Worm (Caenorhabditis elegans): ENCODE data around the gene dyf-13.

Gene dyf-13

DNA sequence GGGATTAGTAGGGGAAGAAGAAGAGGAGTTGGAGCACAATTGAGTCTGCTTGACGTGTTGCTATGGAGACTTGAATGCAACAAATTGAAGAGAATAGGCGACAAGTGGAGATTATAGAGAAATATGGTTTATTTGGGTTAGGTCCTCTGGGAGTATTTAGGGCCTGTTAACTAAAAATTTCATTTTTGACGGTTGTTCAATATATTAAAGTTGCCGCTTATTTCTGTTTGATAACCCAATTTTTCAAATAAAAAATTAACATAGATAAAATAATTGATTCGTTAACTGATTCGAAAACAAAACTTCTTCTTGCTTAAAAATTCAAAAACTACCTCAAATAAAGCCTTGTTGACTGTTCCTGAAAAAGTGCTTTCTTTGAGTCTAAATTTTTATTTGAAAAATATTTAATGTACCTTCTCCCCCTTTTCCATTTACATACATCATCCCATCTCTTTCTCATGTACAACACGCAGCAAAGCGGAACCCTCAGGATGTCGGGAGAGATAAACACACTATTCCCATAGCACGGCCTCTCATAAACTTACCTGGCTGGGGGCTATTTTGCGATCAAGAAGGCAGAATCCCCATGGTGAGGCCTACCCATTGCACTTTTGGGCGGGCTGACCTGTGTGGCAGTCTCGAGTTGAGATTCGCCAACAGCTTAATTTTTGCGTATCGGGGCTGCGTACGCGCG lies at the start of gene dyf-13:
Gene dyf-13 (minus strand): TSS at position 51 of the 694 bp plus-strand sequence.
- TF ChIP-seq ref-1 (GFP tag; conservative IDR thresholded peaks at IDR 0.05) (no peak), klf-2 (GFP tag; conservative IDR thresholded peaks at IDR 0.05) (no peak), flt-1 (GFP tag; IDR thresholded peaks at IDR 0.05) (no peak), tab-1 (GFP tag; IDR thresholded peaks at IDR 0.05) (no peak), ztf-23 (GFP tag; IDR thresholded peaks at IDR 0.05) (no peak), cog-1 (tag; optimal IDR thresholded peaks at IDR 0.05) (no peak), T22C8.4 (GFP tag; IDR thresholded peaks at IDR 0.05) (no peak), ztf-29 (GFP tag; IDR thresholded peaks at IDR 0.05) (no peak), med-1 (GFP tag; optimal IDR thresholded peaks at IDR 0.05; ENCODE audit: insufficient read depth) (no peak)

- no peak for TF ChIP-seq T22C8.4 (GFP tag; IDR thresholded peaks at IDR 0.05)
- no peak for TF ChIP-seq ref-1 (GFP tag; conservative IDR thresholded peaks at IDR 0.05)
- TF ChIP-seq ztf-29 (GFP tag; IDR thresholded peaks at IDR 0.05) = no peak
These were observed 45.9 kb upstream of the dyf-13 start, which contains the start of gene E04F6.10 for ce11 chrII:7217047-7217446. E04F6.10 (minus strand) TSS chrII:7217147.

- TF ChIP-seq flt-1 (GFP tag; IDR thresholded peaks at IDR 0.05) (no peak), tab-1 (GFP tag; IDR thresholded peaks at IDR 0.05) (no peak)
These were observed 40.9 kb upstream of the dyf-13 start, which contains the start of gene E04F6.9 for ce11 chrII:7212059-7212458. E04F6.9 (minus strand) TSS chrII:7212159.

ce11 chrII:7211280-7211679 lies 40.1 kb upstream of the dyf-13 start, which contains the start of gene E04F6.8:
E04F6.8 (minus strand) TSS chrII:7211380.
- TF ChIP-seq flt-1 (GFP tag; IDR thresholded peaks at IDR 0.05) (no peak), cog-1 (tag; optimal IDR thresholded peaks at IDR 0.05) (no peak), ztf-29 (GFP tag; IDR thresholded peaks at IDR 0.05) (no peak), T22C8.4 (GFP tag; IDR thresholded peaks at IDR 0.05) (no peak), tab-1 (GFP tag; IDR thresholded peaks at IDR 0.05) (no peak), ref-1 (GFP tag; conservative IDR thresholded peaks at IDR 0.05) (no peak), klf-2 (GFP tag; conservative IDR thresholded peaks at IDR 0.05) (no peak), ztf-23 (GFP tag; IDR thresholded peaks at IDR 0.05) (no peak), med-1 (GFP tag; optimal IDR thresholded peaks at IDR 0.05; ENCODE audit: insufficient read depth) (no peak)

ce11 chrII:7210187-7210586 lies 39.0 kb upstream of the dyf-13 start, which contains the start of gene E04F6.15:
E04F6.15 (minus strand) TSS chrII:7210287.
- TF ChIP-seq med-1 (GFP tag; optimal IDR thresholded peaks at IDR 0.05; ENCODE audit: insufficient read depth) = no peak
- TF ChIP-seq flt-1 (GFP tag; IDR thresholded peaks at IDR 0.05) = no peak
- TF ChIP-seq ztf-23 (GFP tag; IDR thresholded peaks at IDR 0.05) = no peak
- TF ChIP-seq ref-1 (GFP tag; conservative IDR thresholded peaks at IDR 0.05) = no peak
- TF ChIP-seq T22C8.4 (GFP tag; IDR thresholded peaks at IDR 0.05) = no peak
- no peak for TF ChIP-seq klf-2 (GFP tag; conservative IDR thresholded peaks at IDR 0.05)
- TF ChIP-seq tab-1 (GFP tag; IDR thresholded peaks at IDR 0.05) = no peak
- TF ChIP-seq ztf-29 (GFP tag; IDR thresholded peaks at IDR 0.05) = no peak
- TF ChIP-seq cog-1 (tag; optimal IDR thresholded peaks at IDR 0.05) = no peak

- TF ChIP-seq flt-1 (GFP tag; IDR thresholded peaks at IDR 0.05) (no peak), tab-1 (GFP tag; IDR thresholded peaks at IDR 0.05) (no peak), ztf-23 (GFP tag; IDR thresholded peaks at IDR 0.05) (no peak), cog-1 (tag; optimal IDR thresholded peaks at IDR 0.05) (no peak), ref-1 (GFP tag; conservative IDR thresholded peaks at IDR 0.05) (no peak), ztf-29 (GFP tag; IDR thresholded peaks at IDR 0.05) (no peak), med-1 (GFP tag; optimal IDR thresholded peaks at IDR 0.05; ENCODE audit: insufficient read depth) (no peak), klf-2 (GFP tag; conservative IDR thresholded peaks at IDR 0.05) (no peak), T22C8.4 (GFP tag; IDR thresholded peaks at IDR 0.05) (no peak)
These were observed 37.0 kb upstream of the dyf-13 start, which contains the start of gene dhs-7 for ce11 chrII:7208184-7208583. dhs-7 (minus strand) TSS chrII:7208460.

DNA sequence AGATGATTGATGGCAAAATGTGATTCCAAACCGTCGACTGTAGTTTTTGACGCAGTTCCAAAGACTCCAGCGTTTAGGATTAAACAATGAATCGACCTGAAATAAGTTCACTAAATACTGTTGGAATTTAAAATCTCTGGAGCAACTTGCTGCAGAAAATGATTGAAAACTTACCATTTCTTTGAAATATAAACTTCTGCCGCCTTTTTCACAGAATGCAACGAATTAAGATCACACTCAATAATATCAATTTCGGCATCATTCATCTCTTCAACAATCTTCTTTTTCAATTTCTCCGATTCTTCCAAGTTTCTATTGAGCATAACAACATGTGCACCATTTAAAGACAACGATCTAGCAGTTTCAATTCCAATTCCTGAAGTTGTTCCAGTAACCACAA lies 36.5 kb upstream of the dyf-13 start:
- no peak for TF ChIP-seq klf-2 (GFP tag; conservative IDR thresholded peaks at IDR 0.05)
- no peak for TF ChIP-seq ref-1 (GFP tag; conservative IDR thresholded peaks at IDR 0.05)
- no peak for TF ChIP-seq ztf-23 (GFP tag; IDR thresholded peaks at IDR 0.05)
- TF ChIP-seq cog-1 (tag; optimal IDR thresholded peaks at IDR 0.05) = no peak
- TF ChIP-seq med-1 (GFP tag; optimal IDR thresholded peaks at IDR 0.05; ENCODE audit: insufficient read depth) = no peak
- TF ChIP-seq tab-1 (GFP tag; IDR thresholded peaks at IDR 0.05) = no peak
- TF ChIP-seq ztf-29 (GFP tag; IDR thresholded peaks at IDR 0.05) = no peak
- TF ChIP-seq T22C8.4 (GFP tag; IDR thresholded peaks at IDR 0.05) = no peak
- TF ChIP-seq flt-1 (GFP tag; IDR thresholded peaks at IDR 0.05) = no peak

DNA sequence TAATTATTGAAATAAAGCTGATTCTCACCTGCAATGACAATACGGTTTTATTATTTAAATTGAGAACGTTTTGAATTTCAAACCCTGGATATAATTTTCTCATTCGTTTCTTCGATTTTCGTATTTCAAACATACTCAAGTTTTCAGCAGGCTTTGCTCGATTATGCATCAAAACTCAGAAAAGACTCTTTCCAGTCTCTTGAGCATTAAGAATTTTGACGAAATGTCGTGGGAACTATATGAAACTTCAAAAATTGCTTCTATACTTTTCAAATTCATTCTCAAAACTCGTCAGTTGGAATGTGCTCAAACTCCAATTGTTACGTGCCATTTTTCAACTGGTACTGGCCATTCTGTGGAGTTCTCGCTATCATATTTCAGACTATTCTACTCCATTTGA lies 34.2 kb upstream of the dyf-13 start, which contains the start of gene srd-59:
Gene srd-59 (plus strand): TSS at position 301 of the 400 bp plus-strand sequence.
- TF ChIP-seq flt-1 (GFP tag; IDR thresholded peaks at IDR 0.05) = no peak
- TF ChIP-seq klf-2 (GFP tag; conservative IDR thresholded peaks at IDR 0.05) = no peak
- TF ChIP-seq med-1 (GFP tag; optimal IDR thresholded peaks at IDR 0.05; ENCODE audit: insufficient read depth) = no peak
- TF ChIP-seq ref-1 (GFP tag; conservative IDR thresholded peaks at IDR 0.05) = no peak
- TF ChIP-seq ztf-23 (GFP tag; IDR thresholded peaks at IDR 0.05) = no peak

DNA sequence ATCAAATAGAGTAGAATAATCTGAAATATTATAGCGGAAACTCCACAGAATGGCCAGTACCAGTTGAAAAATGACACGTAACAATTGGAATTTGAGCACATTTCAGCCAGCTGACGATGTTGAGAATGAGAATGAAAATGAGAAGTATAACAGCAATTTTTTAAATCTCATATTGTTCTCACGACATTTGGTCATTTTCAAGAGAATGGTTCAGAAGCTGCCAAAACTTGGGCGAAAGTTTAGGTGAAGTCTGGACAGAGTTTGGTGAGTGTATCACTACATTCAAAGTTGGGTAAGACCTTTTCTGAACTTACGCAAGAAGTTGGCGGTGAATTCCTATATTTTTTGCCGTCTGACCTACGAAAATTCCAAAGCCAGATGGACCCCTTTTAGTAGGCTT lies 33.8 kb upstream of the dyf-13 start, which contains the start of gene srd-58:
Gene srd-58 (minus strand): TSS at position 101 of the 400 bp plus-strand sequence.
- TF ChIP-seq ztf-23 (GFP tag; IDR thresholded peaks at IDR 0.05) (no peak), ztf-29 (GFP tag; IDR thresholded peaks at IDR 0.05) (no peak), klf-2 (GFP tag; conservative IDR thresholded peaks at IDR 0.05) (no peak), cog-1 (tag; optimal IDR thresholded peaks at IDR 0.05) (no peak), tab-1 (GFP tag; IDR thresholded peaks at IDR 0.05) (no peak), flt-1 (GFP tag; IDR thresholded peaks at IDR 0.05) (no peak), med-1 (GFP tag; optimal IDR thresholded peaks at IDR 0.05; ENCODE audit: insufficient read depth) (no peak), T22C8.4 (GFP tag; IDR thresholded peaks at IDR 0.05) (no peak), ref-1 (GFP tag; conservative IDR thresholded peaks at IDR 0.05) (no peak)

- TF ChIP-seq ref-1 (GFP tag; conservative IDR thresholded peaks at IDR 0.05) (no peak), ztf-23 (GFP tag; IDR thresholded peaks at IDR 0.05) (no peak), cog-1 (tag; optimal IDR thresholded peaks at IDR 0.05) (no peak), T22C8.4 (GFP tag; IDR thresholded peaks at IDR 0.05) (no peak), med-1 (GFP tag; optimal IDR thresholded peaks at IDR 0.05; ENCODE audit: insufficient read depth) (no peak), ztf-29 (GFP tag; IDR thresholded peaks at IDR 0.05) (no peak)
These were observed 32.0 kb upstream of the dyf-13 start, which contains the start of gene srd-56 for ce11 chrII:7203110-7203509. srd-56 (minus strand) TSS chrII:7203210.
